Fruit fly (Drosophila melanogaster) whole organism, embryonic: Measurements from ENCODE around the gene CG32554.

Experiments
- ATbp ChIP-seq: fragments of 200-800 bp; sonication (Bioruptor generic); optimal IDR thresholded peaks from 2 replicates; lab custom pipeline; 2017; ENCODE audit warnings: missing biosample characterization, mild to moderate bottlenecking, missing genetic modification characterization, missing genetic modification reagents
- Abd-B ChIP-seq: fragments of 200-800 bp; sonication (Bioruptor generic); optimal IDR thresholded peaks from 2 replicates; lab custom pipeline; 2018; ENCODE audit warnings: missing biosample characterization, mild to moderate bottlenecking, missing genetic modification characterization, moderate library complexity
- Atf6 ChIP-seq: fragments of 200-800 bp; sonication (Bioruptor generic); IDR thresholded peaks from 2 replicates; pipeline ENCODE4 v1.3.6; 2022; ENCODE audit warnings: missing biosample characterization, missing genetic modification characterization
- B-H1 ChIP-seq: fragments of 200-800 bp; sonication (Bioruptor generic); IDR thresholded peaks from 3 replicates; pipeline ENCODE4 v1.3.6; 2022; ENCODE audit warnings: missing biosample characterization, missing genetic modification characterization
- CG10209 ChIP-seq: fragments of 200-800 bp; sonication (Bioruptor generic); optimal IDR thresholded peaks from 3 replicates; lab custom pipeline; 2017; ENCODE audit warnings: missing biosample characterization, mild to moderate bottlenecking, missing genetic modification characterization, missing genetic modification reagents
- CG10565 ChIP-seq: fragments of 200-800 bp; sonication (Bioruptor generic); optimal IDR thresholded peaks from 3 replicates; lab custom pipeline; 2016; ENCODE audit warnings: missing biosample characterization, mild to moderate bottlenecking, missing genetic modification characterization
- CG15011 ChIP-seq: fragments of 200-800 bp; sonication (Bioruptor generic); optimal IDR thresholded peaks from 3 replicates; lab custom pipeline; 2018; ENCODE audit warnings: missing biosample characterization, mild to moderate bottlenecking, missing genetic modification characterization
- CG15696 ChIP-seq: fragments of 200-800 bp; sonication (Bioruptor generic); optimal IDR thresholded peaks from 2 replicates; lab custom pipeline; 2019; ENCODE audit warnings: missing biosample characterization, mild to moderate bottlenecking, missing genetic modification characterization, moderate library complexity
- CG17186 ChIP-seq: fragments of 200-800 bp; sonication (Bioruptor generic); optimal IDR thresholded peaks from 3 replicates; lab custom pipeline; 2017; ENCODE audit warnings: missing biosample characterization, missing genetic modification reagents, missing genetic modification characterization
- CG17361 ChIP-seq: fragments of 200-800 bp; sonication (Bioruptor generic); IDR thresholded peaks from 3 replicates; pipeline ENCODE4 v1.3.6; 2022; ENCODE audit warnings: missing biosample characterization, missing genetic modification characterization
- CG18599 ChIP-seq: fragments of 200-800 bp; sonication (Bioruptor generic); optimal IDR thresholded peaks from 3 replicates; lab custom pipeline; 2017; ENCODE audit warnings: missing biosample characterization, missing genetic modification characterization, mild to moderate bottlenecking, moderate library complexity, missing genetic modification reagents
- CG18764 ChIP-seq: fragments of 200-800 bp; sonication (Bioruptor generic); optimal IDR thresholded peaks from 3 replicates; lab custom pipeline; 2016; ENCODE audit warnings: missing biosample characterization, missing genetic modification characterization
- CG2120 ChIP-seq: fragments of 200-800 bp; sonication (Bioruptor generic); optimal IDR thresholded peaks from 3 replicates; lab custom pipeline; 2016; ENCODE audit warnings: missing biosample characterization, missing genetic modification characterization
- CG2712 ChIP-seq: fragments of 200-800 bp; optimal IDR thresholded peaks from 3 replicates; lab custom pipeline; 2019; ENCODE audit warnings: missing biosample characterization, mild to moderate bottlenecking, missing genetic modification characterization, moderate library complexity
- CG34376 ChIP-seq: fragments of 200-800 bp; sonication (Bioruptor generic); optimal IDR thresholded peaks from 2 replicates; lab custom pipeline; 2018; ENCODE audit warnings: missing biosample characterization, mild to moderate bottlenecking, missing genetic modification characterization
- CG3726 ChIP-seq: fragments of 200-800 bp; sonication (Bioruptor generic); IDR thresholded peaks from 3 replicates; pipeline ENCODE4, ENCODE4 v1.3.6; 2022; ENCODE audit warnings: missing biosample characterization, missing genetic modification characterization
- CG42726 ChIP-seq: fragments of 200-800 bp; sonication (Bioruptor generic); IDR thresholded peaks from 2 replicates; pipeline ENCODE4 v1.3.6; 2022; ENCODE audit warnings: missing biosample characterization, missing genetic modification characterization; ENCODE audit not compliant: partially characterized antibody
- CG4282 ChIP-seq: fragments of 200-800 bp; sonication (Bioruptor generic); optimal IDR thresholded peaks from 2 replicates; lab custom pipeline; 2016; ENCODE audit warnings: missing biosample characterization, missing genetic modification characterization
- CG4328 ChIP-seq: fragments of 200-800 bp; sonication (Bioruptor generic); optimal IDR thresholded peaks from 3 replicates; lab custom pipeline; 2017; ENCODE audit warnings: missing biosample characterization, missing genetic modification reagents, missing genetic modification characterization
- CG6765 ChIP-seq: fragments of 200-800 bp; sonication (Bioruptor generic); optimal IDR thresholded peaks from 3 replicates; lab custom pipeline; 2017; ENCODE audit warnings: missing biosample characterization, mild to moderate bottlenecking, missing genetic modification characterization
- CG6854 ChIP-seq: fragments of 200-800 bp; sonication (Bioruptor generic); optimal IDR thresholded peaks from 3 replicates; lab custom pipeline; 2017; ENCODE audit warnings: missing biosample characterization, mild to moderate bottlenecking, missing genetic modification characterization
- CG8089 ChIP-seq: fragments of 200-800 bp; sonication (Bioruptor generic); optimal IDR thresholded peaks from 3 replicates; lab custom pipeline; 2016; ENCODE audit warnings: missing biosample characterization, missing genetic modification characterization
- Dll ChIP-seq: fragments of 200-800 bp; sonication (Bioruptor generic); IDR thresholded peaks from 4 replicates; pipeline ENCODE4 v1.3.6; 2022; ENCODE audit warnings: missing biosample characterization, missing genetic modification characterization; ENCODE audit not compliant: partially characterized antibody
- E2f2 ChIP-seq: fragments of 200-800 bp; sonication (Bioruptor generic); IDR thresholded peaks from 2 replicates; pipeline ENCODE4 v1.3.6; 2022; ENCODE audit warnings: missing biosample characterization, missing genetic modification characterization
- Fer3 ChIP-seq: fragments of 200-800 bp; sonication (Bioruptor generic); optimal IDR thresholded peaks from 2 replicates; lab custom pipeline; 2018; ENCODE audit warnings: missing biosample characterization, mild to moderate bottlenecking, missing genetic modification characterization, moderate library complexity
- MTF-1 ChIP-seq: fragments of 200-800 bp; sonication (Bioruptor generic); optimal IDR thresholded peaks from 2 replicates; lab custom pipeline; 2018; ENCODE audit warnings: missing biosample characterization, mild to moderate bottlenecking, missing genetic modification characterization, borderline replicate concordance
- Rfx ChIP-seq: fragments of 200-800 bp; sonication (Bioruptor generic); IDR thresholded peaks from 2 replicates; pipeline ENCODE4 v1.3.6; 2022; ENCODE audit warnings: missing biosample characterization, missing genetic modification characterization
- Six4 ChIP-seq: fragments of 200-800 bp; sonication (Bioruptor generic); optimal IDR thresholded peaks from 2 replicates; lab custom pipeline; 2016; ENCODE audit warnings: missing biosample characterization, missing genetic modification characterization
- Trl ChIP-seq, 3 experiments: fragments of >200 bp in 2 of 3; fragments of 200-800 bp in 1 of 3; sonication (Bioruptor generic) in 1 of 3; optimal IDR thresholded peaks; 2 replicates in 1 of 3; 3 replicates in 2 of 3; lab custom pipeline; 2016 to 2017; ENCODE audit warnings: missing biosample characterization in 1 of 3, missing genetic modification characterization in 1 of 3
- Vsx1 ChIP-seq: fragments of 200-800 bp; sonication (Bioruptor generic); optimal IDR thresholded peaks from 2 replicates; lab custom pipeline; 2017; ENCODE audit warnings: missing biosample characterization, mild to moderate bottlenecking, missing genetic modification characterization, missing genetic modification reagents
- Xbp1 ChIP-seq: fragments of 200-800 bp; sonication (Bioruptor generic); optimal IDR thresholded peaks from 3 replicates; lab custom pipeline; 2016; ENCODE audit warnings: missing biosample characterization, mild to moderate bottlenecking, missing genetic modification characterization
- bbx ChIP-seq: fragments of 200-800 bp; sonication (Bioruptor generic); IDR thresholded peaks from 2 replicates; pipeline ENCODE4 v1.3.6; 2022; ENCODE audit warnings: missing biosample characterization, missing genetic modification characterization; ENCODE audit not compliant: partially characterized antibody
- bigmax ChIP-seq: fragments of 200-800 bp; sonication (Bioruptor generic); optimal IDR thresholded peaks from 2 replicates; lab custom pipeline; 2018; ENCODE audit warnings: missing biosample characterization, mild to moderate bottlenecking, missing genetic modification characterization
- croc ChIP-seq: fragments of 200-800 bp; sonication (Bioruptor generic); conservative IDR thresholded peaks from 3 replicates; pipeline ENCODE4 v1.3.6; 2022; ENCODE audit warnings: missing biosample characterization, missing genetic modification characterization
- dmrt11E ChIP-seq: fragments of 200-800 bp; sonication (Bioruptor generic); optimal IDR thresholded peaks from 3 replicates; lab custom pipeline; 2018; ENCODE audit warnings: missing biosample characterization, mild to moderate bottlenecking, missing genetic modification characterization, moderate library complexity
- eyg ChIP-seq: fragments of 200-800 bp; sonication (Bioruptor generic); optimal IDR thresholded peaks from 3 replicates; lab custom pipeline; 2016; ENCODE audit warnings: missing biosample characterization, missing genetic modification characterization
- hb ChIP-seq: fragments of 200-800 bp; sonication (Bioruptor generic); IDR thresholded peaks from 3 replicates; pipeline ENCODE4 v1.3.6; 2022; ENCODE audit warnings: missing biosample characterization, missing genetic modification characterization; ENCODE audit not compliant: partially characterized antibody
- insv ChIP-seq, 2 experiments: fragments of 200-800 bp; sonication (Bioruptor generic); optimal IDR thresholded peaks; 3 replicates each; lab custom pipeline; 2016 to 2018; ENCODE audit warnings: missing biosample characterization in 2 of 2, missing genetic modification characterization in 2 of 2
- knrl ChIP-seq: fragments of 200-800 bp; sonication (Bioruptor generic); IDR thresholded peaks from 3 replicates; pipeline ENCODE4 v1.3.6; 2022; ENCODE audit warnings: missing biosample characterization, missing genetic modification characterization; ENCODE audit not compliant: partially characterized antibody
- mld ChIP-seq: fragments of 200-800 bp; sonication (Bioruptor generic); IDR thresholded peaks from 3 replicates; pipeline ENCODE4 v1.3.6; 2022; ENCODE audit warnings: missing biosample characterization, missing genetic modification characterization; ENCODE audit not compliant: partially characterized antibody
- pan ChIP-seq, 4 experiments: fragments of >200 bp in 3 of 4; fragments of 200-800 bp in 1 of 4; sonication (Bioruptor generic) in 1 of 4; optimal IDR thresholded peaks in 3 of 4; IDR thresholded peaks in 1 of 4; 2 replicates each; pipeline versions ENCODE4 v1.3.6 to Lab custom; 2017 to 2022; ENCODE audit warnings: missing biosample characterization in 2 of 4, missing genetic modification characterization in 2 of 4, mixed read lengths in 1 of 4
- pho ChIP-seq: fragments of 200-800 bp; sonication (Bioruptor generic); optimal IDR thresholded peaks from 2 replicates; lab custom pipeline; 2016; ENCODE audit warnings: missing biosample characterization, missing genetic modification characterization
- prd ChIP-seq, 3 experiments: fragments of >200 bp in 2 of 3; fragments of 200-800 bp in 1 of 3; sonication (Bioruptor generic) in 1 of 3; optimal IDR thresholded peaks in 2 of 3; IDR thresholded peaks in 1 of 3; 2 replicates in 2 of 3; 3 replicates in 1 of 3; pipeline versions ENCODE4 v1.3.6 to Lab custom; 2017 to 2022; ENCODE audit warnings: missing biosample characterization in 1 of 3, missing genetic modification characterization in 1 of 3
- ranshi ChIP-seq: fragments of 200-800 bp; sonication (Bioruptor generic); IDR thresholded peaks from 2 replicates; pipeline ENCODE4 v1.3.6; 2022; ENCODE audit warnings: missing biosample characterization, missing genetic modification characterization
- schlank ChIP-seq: fragments of 200-800 bp; sonication (Bioruptor generic); optimal IDR thresholded peaks from 2 replicates; lab custom pipeline; 2018; ENCODE audit warnings: missing biosample characterization, mild to moderate bottlenecking, missing genetic modification characterization
- slbo ChIP-seq: fragments of 200-800 bp; sonication (Bioruptor generic); IDR thresholded peaks from 2 replicates; pipeline ENCODE4 v1.3.6; 2022; ENCODE audit warnings: missing biosample characterization, missing genetic modification characterization
- vvl ChIP-seq: fragments of 200-800 bp; sonication (Bioruptor generic); IDR thresholded peaks from 2 replicates; pipeline ENCODE4 v1.3.6; 2022; ENCODE audit warnings: missing biosample characterization, missing genetic modification characterization

The CG32554 gene

dm6 chrX:17850179-17850578, 2.3 kb downstream of the CG32554 start, which contains the start of the genes CG15814 and Spt7 (continued):
- TF ChIP-seq Rfx (GFP tag; lab: Robert Waterston, UW): peak; percentile 66
- TF ChIP-seq knrl: peak; percentile 87
- TF ChIP-seq CG17361 (GFP tag; lab: Robert Waterston, UW): 0 out of 3 replicates have a peak, but pooled peaks have one; percentile 25
- peak; percentile 73 for TF ChIP-seq CG34376 (GFP tag; lab: Kevin White, UChicago)
- TF ChIP-seq Fer3 (tag; lab: Kevin White, UChicago): no peak
- 0 out of 2 replicates have a peak, but pooled peaks have one; percentile 12 for TF ChIP-seq slbo (GFP tag; lab: Robert Waterston, UW)
- no peak for TF ChIP-seq CG3726 (GFP tag; lab: Robert Waterston, UW)
- peak; percentile 31 for TF ChIP-seq CG4282 (GFP tag; lab: Kevin White, UChicago)
- TF ChIP-seq vvl: peak; percentile 18; the same call in 1 of the 2 replicates
- no peak for TF ChIP-seq pho
- TF ChIP-seq Xbp1 (GFP tag; lab: Kevin White, UChicago): no peak
- TF ChIP-seq CG4328 (GFP tag; lab: Kevin White, UChicago): peak; percentile 13
- TF ChIP-seq CG10209 (GFP tag; lab: Kevin White, UChicago): peak; percentile 58
- TF ChIP-seq bbx (GFP tag; lab: Robert Waterston, UW): peak; percentile 92
- TF ChIP-seq dmrt11E (tag; lab: Kevin White, UChicago): peak; percentile 11
- peak; percentile 15 for TF ChIP-seq CG18764 (GFP tag; lab: Kevin White, UChicago)
- no peak for TF ChIP-seq MTF-1 (GFP tag; lab: Kevin White, UChicago)
- peak; percentile 66; the same call in 2 of the 3 replicates for TF ChIP-seq hb (GFP tag; lab: Robert Waterston, UW)
- TF ChIP-seq CG15696 (tag; lab: Kevin White, UChicago): peak; percentile 41
- no peak for TF ChIP-seq Six4
- peak; percentile 19 for TF ChIP-seq ATbp (GFP tag; lab: Kevin White, UChicago)
- TF ChIP-seq CG2712 (tag; lab: Kevin White, UChicago): peak; percentile 44
- TF ChIP-seq eyg: peak; percentile 51
- peak; percentile 97 for TF ChIP-seq CG42726 (GFP tag; lab: Robert Waterston, UW)
- TF ChIP-seq Atf6 (GFP tag; lab: Robert Waterston, UW): peak; percentile 29; the same call in 1 of the 2 replicates
- TF ChIP-seq Abd-B: peak; percentile 24
- peak in 1 of 2 experiments; percentile 55 for TF ChIP-seq insv (GFP tag; optimal IDR thresholded peaks at IDR 0.05; lab: Kevin White, UChicago)
- TF ChIP-seq pan (optimal IDR thresholded peaks at IDR 0.05; lab: Kevin White, UChicago): no peak
- TF ChIP-seq pan (GFP tag; optimal IDR thresholded peaks at IDR 0.05 in 1 of 2, IDR thresholded peaks at IDR 0.05 in 1 of 2): peak in 1 of 2 experiments; percentile 8
- TF ChIP-seq CG6765 (GFP tag; lab: Kevin White, UChicago): no peak
- peak; percentile 1 for TF ChIP-seq CG6854
- no peak for TF ChIP-seq CG10565 (GFP tag; lab: Kevin White, UChicago)
- peak; percentile 83 for TF ChIP-seq CG17186 (GFP tag; lab: Kevin White, UChicago)
- peak; percentile 37 for TF ChIP-seq schlank (tag; lab: Kevin White, UChicago)
- TF ChIP-seq Trl (optimal IDR thresholded peaks at IDR 0.05; lab: Kevin White, UChicago): no peak
- TF ChIP-seq Trl (GFP tag; optimal IDR thresholded peaks at IDR 0.05; lab: Kevin White, UChicago): peak; percentile 51
- peak; percentile 47 for TF ChIP-seq CG2120 (GFP tag; lab: Kevin White, UChicago)
- peak; percentile 11; the same call in 1 of the 3 replicates for TF ChIP-seq B-H1 (GFP tag; lab: Robert Waterston, UW)
- TF ChIP-seq prd (optimal IDR thresholded peaks at IDR 0.05; lab: Kevin White, UChicago): no peak
- 0 out of 3 replicates have a peak, but pooled peaks have one; percentile 34 for TF ChIP-seq prd (GFP tag; IDR thresholded peaks at IDR 0.05; lab: Robert Waterston, UW)
- peak; percentile 58; the same call in 2 of the 3 replicates for TF ChIP-seq croc (GFP tag; lab: Robert Waterston, UW)
- TF ChIP-seq Vsx1: no peak
- peak; percentile 58 for TF ChIP-seq E2f2 (GFP tag; lab: Robert Waterston, UW)
- TF ChIP-seq CG8089: peak; percentile 12
- peak; percentile 44; the same call in 1 of the 2 replicates for TF ChIP-seq ranshi (GFP tag; lab: Robert Waterston, UW)
- peak; percentile 50 for TF ChIP-seq CG18599 (GFP tag; lab: Kevin White, UChicago)
- TF ChIP-seq bigmax: peak; percentile 76
- TF ChIP-seq mld: peak; percentile 82
- TF ChIP-seq Dll (GFP tag; lab: Robert Waterston, UW): peak; percentile 82
- TF ChIP-seq CG15011 (GFP tag; lab: Kevin White, UChicago): no peak
